Worm (Caenorhabditis elegans) whole organism, early embryonic: ENCODE results near the gene Y102A11A.9.

Source experiments
- ama-1 ChIP-seq: fragments of 150-350 bp; optimal IDR thresholded peaks from 2 replicates; lab custom pipeline; 2014
- hmbx-1 ChIP-seq: sonication (generic microtip); optimal IDR thresholded peaks from 2 replicates; lab custom pipeline; 2016; ENCODE audit warnings: mild to moderate bottlenecking, missing genetic modification characterization, missing compliant biosample characterization
- hnd-1 ChIP-seq: sonication (generic microtip); optimal IDR thresholded peaks from 2 replicates; lab custom pipeline; 2016; ENCODE audit warnings: missing genetic modification characterization, missing compliant biosample characterization
- tbx-11 ChIP-seq: fragments of 200-800 bp; sonication (Bioruptor generic); IDR thresholded peaks from 2 replicates; pipeline ENCODE4 v1.3.6; 2022; ENCODE audit warnings: missing genetic modification characterization, missing compliant biosample characterization
- tbx-37 ChIP-seq: fragments of 200-800 bp; sonication (Bioruptor generic); conservative IDR thresholded peaks from 2 replicates; pipeline ENCODE4 v1.3.6; 2022; ENCODE audit warnings: missing genetic modification reagents, missing genetic modification characterization, missing compliant biosample characterization

DNA sequence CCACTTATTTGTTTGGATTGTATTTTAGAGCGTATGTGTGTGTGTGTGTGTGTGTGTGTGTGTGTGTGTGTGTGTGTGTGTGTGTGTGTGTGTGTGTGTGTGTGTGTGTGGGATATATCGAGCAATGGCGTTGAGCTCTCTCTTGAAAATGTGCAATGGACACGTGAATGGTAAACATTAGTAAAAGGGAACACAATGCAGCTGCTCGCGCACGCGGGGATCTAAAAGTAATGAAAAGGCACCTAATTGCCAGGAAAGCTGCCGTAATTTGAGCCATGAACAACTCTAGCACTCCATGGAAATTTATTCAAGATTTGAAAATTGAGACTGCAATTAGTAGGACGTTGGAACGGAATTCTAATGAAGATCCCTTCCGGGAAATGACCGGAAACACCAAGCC, 30.3 kb downstream of the Y102A11A.9 start:
- TF ChIP-seq hmbx-1 (tag; lab: Kevin White, UChicago) (no peak), ama-1 (lab: Kevin White, UChicago) (no peak), tbx-37 (GFP tag; lab: Robert Waterston, UW) (no peak), tbx-11 (GFP tag; lab: Robert Waterston, UW) (no peak), hnd-1 (tag; lab: Kevin White, UChicago) (no peak)
